Worm (Caenorhabditis elegans) whole organism, young adult: Measurements from ENCODE around the gene F10D2.16.

ENCODE experiments used
- F55B11.4 ChIP-seq: sonication (generic microtip); optimal IDR thresholded peaks from 2 replicates; lab custom pipeline; 2016; ENCODE audit warnings: missing compliant biosample characterization, missing genetic modification characterization, borderline replicate concordance; ENCODE audit not compliant: insufficient read depth
- attf-6 ChIP-seq: fragments of 200-800 bp; sonication (Bioruptor generic); IDR thresholded peaks from 2 replicates; pipeline ENCODE4 v1.3.6; 2022; ENCODE audit warnings: missing genetic modification reagents, missing genetic modification characterization, missing compliant biosample characterization
- bed-2 ChIP-seq: fragments of 200-800 bp; sonication (Bioruptor generic); IDR thresholded peaks from 2 replicates; pipeline ENCODE4 v1.3.6; 2022; ENCODE audit warnings: missing genetic modification reagents, missing genetic modification characterization, missing compliant biosample characterization
- egl-44 ChIP-seq: fragments of 200-800 bp; sonication (Bioruptor generic); IDR thresholded peaks from 2 replicates; pipeline ENCODE4 v1.3.6; 2022; ENCODE audit warnings: missing genetic modification reagents, missing genetic modification characterization, missing compliant biosample characterization
- fkh-3 ChIP-seq: sonication (generic microtip); optimal IDR thresholded peaks from 2 replicates; lab custom pipeline; 2016; ENCODE audit warnings: mild to moderate bottlenecking, missing genetic modification characterization, missing compliant biosample characterization
- nhr-120 ChIP-seq: fragments of 200-800 bp; sonication (Bioruptor generic); IDR thresholded peaks from 2 replicates; pipeline ENCODE4 v1.3.6; 2022; ENCODE audit warnings: missing genetic modification characterization, missing compliant biosample characterization
- nhr-80 ChIP-seq: sonication (generic microtip); optimal IDR thresholded peaks from 2 replicates; lab custom pipeline; 2016; ENCODE audit warnings: missing genetic modification characterization, missing compliant biosample characterization

F10D2.16 gene

DNA sequence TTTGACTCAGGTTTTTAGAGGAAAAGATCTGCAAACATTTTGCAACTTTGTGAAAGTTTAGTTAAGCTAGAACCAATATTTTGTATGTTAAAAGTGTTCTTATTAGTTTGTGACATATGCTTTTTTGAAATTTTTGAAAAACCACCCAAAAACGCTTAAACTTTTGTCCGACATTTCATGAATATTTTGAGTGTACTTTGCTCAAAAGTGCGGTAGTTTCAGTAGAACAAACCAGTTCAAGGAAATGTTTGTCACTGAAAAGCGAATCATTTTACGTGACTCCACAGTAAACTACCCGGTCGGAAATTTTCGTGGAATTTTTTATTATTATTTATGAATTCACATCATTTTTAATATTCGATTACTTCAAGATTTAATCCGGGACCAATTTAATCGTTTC is 50.5 kb downstream of the F10D2.16 start, which contains the start of gene pitr-5:
Gene pitr-5, plus strand, starts transcription at position 301 of the 400 bp plus-strand sequence.
- TF ChIP-seq egl-44 (GFP tag; lab: Robert Waterston, UW) (no peak), attf-6 (GFP tag; lab: Robert Waterston, UW) (no peak), bed-2 (GFP tag; lab: Robert Waterston, UW) (no peak), nhr-120 (GFP tag; lab: Robert Waterston, UW) (no peak), fkh-3 (tag; lab: Kevin White, UChicago) (no peak), F55B11.4 (no peak), nhr-80 (tag; lab: Kevin White, UChicago) (no peak)
